Worm (Caenorhabditis elegans): ENCODE results near the gene Y43F4B.10.

DNA sequence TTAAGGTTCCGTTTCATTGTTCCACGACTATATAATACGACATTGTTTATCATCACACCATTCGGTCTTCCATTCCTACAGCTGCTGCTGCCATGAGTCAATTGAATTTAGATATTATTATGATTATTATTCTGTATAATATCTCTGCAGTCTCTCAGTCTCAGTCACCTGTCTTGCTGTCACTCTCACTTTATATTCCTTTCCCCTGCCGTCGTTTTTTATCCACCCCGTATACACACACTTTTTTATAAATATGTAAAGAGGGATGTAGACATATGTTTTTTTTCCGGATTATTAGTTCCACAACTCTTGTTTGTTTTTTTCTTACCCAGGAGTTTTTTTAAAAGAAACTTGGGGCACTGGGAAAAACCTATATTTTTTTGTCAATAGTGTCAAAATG is 41.6 kb upstream of the Y43F4B.10 start:
- TF ChIP-seq alr-1 (tag; optimal IDR thresholded peaks at IDR 0.05; ENCODE audit: borderline replicate concordance) (no peak), rnt-1 (tag; optimal IDR thresholded peaks at IDR 0.05) (no peak), nhr-11 (tag; optimal IDR thresholded peaks at IDR 0.05) (no peak), lin-39 (tag; optimal IDR thresholded peaks at IDR 0.05) (no peak), dpl-1 (GFP tag; optimal IDR thresholded peaks at IDR 0.05) (no peak), zag-1 (tag; optimal IDR thresholded peaks at IDR 0.05) (no peak), unc-86 (tag; optimal IDR thresholded peaks at IDR 0.05) (no peak), blmp-1 (tag; optimal IDR thresholded peaks at IDR 0.05) (peak; percentile 74), zip-4 (GFP tag; optimal IDR thresholded peaks at IDR 0.05) (no peak), lin-13 (GFP tag; optimal IDR thresholded peaks at IDR 0.05) (no peak)
